Fruit fly (Drosophila melanogaster): Measurements from ENCODE around the gene CG14424.

- TF ChIP-seq insv (optimal IDR thresholded peaks at IDR 0.05) (no peak), h (optimal IDR thresholded peaks at IDR 0.05) (no peak), ttk (optimal IDR thresholded peaks at IDR 0.05) (no peak), psq (optimal IDR thresholded peaks at IDR 0.05) (no peak), Myc (optimal IDR thresholded peaks at IDR 0.05) (no peak), Sin3A (optimal IDR thresholded peaks at IDR 0.05) (no peak)
These were observed 50.0 kb downstream of the CG14424 start for dm6 chrX:2877070-2877469.
